Worm (Caenorhabditis elegans) whole organism, L4 larva: ENCODE data around the gene wdr-5.2.

Source experiments
- D1046.2 ChIP-seq: fragments of 200-800 bp; sonication (Bioruptor generic); IDR thresholded peaks from 2 replicates; pipeline ENCODE4 v1.3.6; 2022; ENCODE audit warnings: missing genetic modification characterization, missing compliant biosample characterization
- Y75B8A.6 ChIP-seq: fragments of 200-800 bp; sonication (Bioruptor generic); IDR thresholded peaks from 2 replicates; pipeline ENCODE4 v1.3.6; 2022; ENCODE audit warnings: missing genetic modification reagents, missing genetic modification characterization, missing compliant biosample characterization
- aha-1 ChIP-seq: fragments of 150-350 bp; peaks from one replicate; lab custom pipeline; 2014; ENCODE audit warnings: missing biosample characterization, missing genetic modification characterization
- arid-1 ChIP-seq: fragments of 200-800 bp; sonication (Bioruptor generic); conservative IDR thresholded peaks from 2 replicates; pipeline ENCODE4 v1.3.6; 2022; ENCODE audit warnings: missing genetic modification reagents, missing genetic modification characterization, missing compliant biosample characterization
- attf-4 ChIP-seq: sonication (generic microtip); optimal IDR thresholded peaks from 3 replicates; lab custom pipeline; 2017; ENCODE audit warnings: missing biosample characterization, missing genetic modification characterization
- ceh-62 ChIP-seq: sonication (generic microtip); optimal IDR thresholded peaks from 2 replicates; lab custom pipeline; 2017; ENCODE audit warnings: missing biosample characterization, missing genetic modification characterization
- cey-2 ChIP-seq: sonication (generic microtip); optimal IDR thresholded peaks from 3 replicates; lab custom pipeline; 2017; ENCODE audit warnings: missing genetic modification characterization, mild to moderate bottlenecking, missing compliant biosample characterization, antibody characterized with exemption, borderline replicate concordance; ENCODE audit not compliant: insufficient read depth
- ctbp-1 ChIP-seq: fragments of 200-800 bp; sonication (Bioruptor generic); IDR thresholded peaks from 2 replicates; pipeline ENCODE4 v1.3.6; 2022; ENCODE audit warnings: missing genetic modification reagents, missing genetic modification characterization, missing compliant biosample characterization
- dmd-6 ChIP-seq: fragments of 200-800 bp; sonication (Bioruptor generic); IDR thresholded peaks from 2 replicates; pipeline ENCODE4 v1.3.6; 2022; ENCODE audit warnings: missing genetic modification reagents, missing genetic modification characterization, missing compliant biosample characterization
- duxl-1 ChIP-seq: sonication (generic microtip); optimal IDR thresholded peaks from 2 replicates; lab custom pipeline; 2016; ENCODE audit warnings: mild to moderate bottlenecking, missing genetic modification characterization, moderate library complexity, missing compliant biosample characterization; ENCODE audit not compliant: poor library complexity
- fkh-10 ChIP-seq: fragments of 150-350 bp; optimal IDR thresholded peaks from 2 replicates; lab custom pipeline; 2014; ENCODE audit warnings: missing biosample characterization, missing genetic modification reagents, missing genetic modification characterization
- hlh-11 ChIP-seq: fragments of 200-800 bp; sonication (Bioruptor generic); optimal IDR thresholded peaks from 2 replicates; lab custom pipeline; 2018; ENCODE audit warnings: mild to moderate bottlenecking, missing genetic modification characterization, missing compliant biosample characterization
- lin-29 ChIP-seq: fragments of 200-800 bp; sonication (Bioruptor generic); IDR thresholded peaks from 2 replicates; pipeline ENCODE4 v1.3.6; 2022; ENCODE audit warnings: missing genetic modification reagents, missing genetic modification characterization, missing compliant biosample characterization
- lir-3 ChIP-seq: sonication (generic microtip); optimal IDR thresholded peaks from 2 replicates; lab custom pipeline; 2016; ENCODE audit warnings: mild to moderate bottlenecking, missing genetic modification characterization, missing compliant biosample characterization
- lsy-2 ChIP-seq, 2 experiments: fragments of 150-350 bp in 1 of 2; sonication (generic microtip) in 1 of 2; optimal IDR thresholded peaks; 2 replicates each; lab custom pipeline; 2014 to 2017; ENCODE audit warnings: missing biosample characterization in 2 of 2, missing genetic modification characterization in 2 of 2
- mdl-1 ChIP-seq, 2 experiments: fragments of 150-350 bp in 1 of 2; sonication (generic microtip) in 1 of 2; optimal IDR thresholded peaks; 2 replicates each; lab custom pipeline; 2014 to 2017; ENCODE audit warnings: missing biosample characterization in 2 of 2, missing genetic modification characterization in 2 of 2
- mdt-29 ChIP-seq: fragments of 200-800 bp; sonication (Bioruptor generic); IDR thresholded peaks from 2 replicates; pipeline ENCODE4 v1.3.6; 2022; ENCODE audit warnings: missing genetic modification reagents, missing genetic modification characterization, missing compliant biosample characterization
- mep-1 ChIP-seq: fragments of 150-350 bp; sonication (generic microtip); optimal IDR thresholded peaks from 3 replicates; lab custom pipeline; 2014; ENCODE audit warnings: missing biosample characterization, missing genetic modification characterization
- mes-2 ChIP-seq: sonication (generic microtip); optimal IDR thresholded peaks from 2 replicates; lab custom pipeline; 2016; ENCODE audit warnings: missing genotype, mild to moderate bottlenecking, missing genetic modification characterization, missing compliant biosample characterization; ENCODE audit not compliant: poor library complexity, severe bottlenecking
- nhr-102 ChIP-seq: sonication (generic microtip); optimal IDR thresholded peaks from 2 replicates; lab custom pipeline; 2016; ENCODE audit warnings: mild to moderate bottlenecking, missing genetic modification characterization, moderate library complexity, missing compliant biosample characterization
- nhr-41 ChIP-seq: fragments of 200-800 bp; sonication (Bioruptor generic); IDR thresholded peaks from 2 replicates; pipeline ENCODE4 v1.3.6; 2022; ENCODE audit warnings: missing genetic modification reagents, missing genetic modification characterization, missing compliant biosample characterization
- nhr-6 ChIP-seq: fragments of 150-350 bp; optimal IDR thresholded peaks from 2 replicates; lab custom pipeline; 2014; ENCODE audit warnings: missing biosample characterization, missing genetic modification characterization
- rbr-2 ChIP-seq: sonication (generic microtip); optimal IDR thresholded peaks from 2 replicates; lab custom pipeline; 2016; ENCODE audit warnings: missing genotype, missing genetic modification characterization, missing compliant biosample characterization
- sdz-12 ChIP-seq: fragments of 200-800 bp; sonication (Bioruptor generic); optimal IDR thresholded peaks from 2 replicates; lab custom pipeline; 2018; ENCODE audit warnings: mild to moderate bottlenecking, missing genetic modification characterization, missing compliant biosample characterization
- set-16 ChIP-seq: fragments of 200-800 bp; sonication (Bioruptor generic); IDR thresholded peaks from 2 replicates; pipeline ENCODE4 v1.3.6; 2022; ENCODE audit warnings: missing genetic modification reagents, missing genetic modification characterization, missing compliant biosample characterization
- skn-1 ChIP-seq: fragments of 150-350 bp; optimal IDR thresholded peaks from 2 replicates; lab custom pipeline; 2014; ENCODE audit warnings: missing biosample characterization, missing genetic modification characterization
- spr-1 ChIP-seq: sonication (generic microtip); optimal IDR thresholded peaks from 2 replicates; lab custom pipeline; 2016; ENCODE audit warnings: mild to moderate bottlenecking, missing genetic modification characterization, missing compliant biosample characterization
- unc-39 ChIP-seq: sonication (generic microtip); optimal IDR thresholded peaks from 2 replicates; lab custom pipeline; 2017; ENCODE audit warnings: missing biosample characterization, missing genetic modification characterization
- unc-62 ChIP-seq, 3 experiments: fragments of 150-350 bp in 1 of 3; sonication (generic microtip); optimal IDR thresholded peaks in 2 of 3; peaks in 1 of 3; 1 replicate in 1 of 3; 2 replicates in 2 of 3; lab custom pipeline; 2014 to 2017; ENCODE audit warnings: missing biosample characterization in 3 of 3, missing genetic modification characterization in 3 of 3, missing genetic modification reagents in 3 of 3, missing genotype in 1 of 3
- vab-7 ChIP-seq: fragments of 200-800 bp; sonication (Bioruptor generic); IDR thresholded peaks from 2 replicates; pipeline ENCODE4 v1.3.6; 2022; ENCODE audit warnings: missing genetic modification reagents, missing genetic modification characterization, missing compliant biosample characterization

The wdr-5.2 gene

ce11 chrX:14335621-14336020 lies 14.3 kb upstream of the wdr-5.2 start:
- no peak for TF ChIP-seq dmd-6
- no peak for TF ChIP-seq skn-1 (tag; lab: Kevin White, UChicago)
- TF ChIP-seq hlh-11 (tag; lab: Kevin White, UChicago), result peak; percentile 22
- TF ChIP-seq set-16 (GFP tag; lab: Robert Waterston, UW), result peak; percentile 22; the same call in 1 of the 2 replicates

- peak in 1 of 2 experiments; percentile 84 for TF ChIP-seq unc-62 (GFP tag; optimal IDR thresholded peaks at IDR 0.05 in 1 of 2; lab: Kevin White, UChicago)
- no peak for TF ChIP-seq unc-62 (tag; optimal IDR thresholded peaks at IDR 0.05; lab: Kevin White, UChicago)
- no peak for TF ChIP-seq mdl-1 (tag; optimal IDR thresholded peaks at IDR 0.05; lab: Kevin White, UChicago)
These were observed 11.0 kb upstream of the wdr-5.2 start for ce11 chrX:14338896-14339295.

- TF ChIP-seq unc-62 (GFP tag; optimal IDR thresholded peaks at IDR 0.05 in 1 of 2; lab: Kevin White, UChicago), result peak in 1 of 2 experiments; percentile 54
- TF ChIP-seq unc-62 (tag; optimal IDR thresholded peaks at IDR 0.05; lab: Kevin White, UChicago), result no peak
- no peak for TF ChIP-seq ctbp-1
These were observed 10.2 kb upstream of the wdr-5.2 start for ce11 chrX:14339723-14340122.

ce11 chrX:14340381-14340780 lies 9.5 kb upstream of the wdr-5.2 start, which contains the start of gene sel-7:
TSS of gene sel-7 (minus strand) at chrX:14340481.
- TF ChIP-seq vab-7 (GFP tag; lab: Robert Waterston, UW), result no peak
- no peak for TF ChIP-seq attf-4 (tag; lab: Kevin White, UChicago)
- no peak for TF ChIP-seq mes-2 (tag; lab: Kevin White, UChicago)
- TF ChIP-seq spr-1 (tag; lab: Kevin White, UChicago), result no peak
- TF ChIP-seq D1046.2, result no peak
- TF ChIP-seq nhr-102 (tag; lab: Kevin White, UChicago), result no peak
- no peak for TF ChIP-seq nhr-6 (tag; lab: Kevin White, UChicago)
- TF ChIP-seq lin-29, result no peak

ce11 chrX:14347573-14347972 lies 2.3 kb upstream of the wdr-5.2 start, which contains the start of gene K04G11.3:
TSS of gene K04G11.3 (minus strand) at chrX:14347673.
- no peak for TF ChIP-seq rbr-2 (tag; lab: Kevin White, UChicago)
- no peak for TF ChIP-seq aha-1 (tag; lab: Kevin White, UChicago)
- TF ChIP-seq ceh-62 (tag; lab: Kevin White, UChicago), result no peak
- no peak for TF ChIP-seq sdz-12 (GFP tag; lab: Kevin White, UChicago)
- TF ChIP-seq lsy-2 (tag; optimal IDR thresholded peaks at IDR 0.05; lab: Kevin White, UChicago), result no peak

ce11 chrX:14355034-14355433 lies 5.1 kb downstream of the wdr-5.2 start:
- TF ChIP-seq Y75B8A.6 (GFP tag; lab: Robert Waterston, UW) (no peak), fkh-10 (GFP tag; lab: Kevin White, UChicago) (no peak), mdt-29 (GFP tag; lab: Robert Waterston, UW) (no peak), unc-39 (no peak), nhr-41 (GFP tag; lab: Robert Waterston, UW) (no peak), duxl-1 (tag; lab: Kevin White, UChicago) (no peak), arid-1 (no peak), lir-3 (no peak), mep-1 (no peak), cey-2 (tag; lab: Kevin White, UChicago) (no peak)
